Fruit fly (Drosophila melanogaster): Measurements from ENCODE around the gene CG17841.

DNA sequence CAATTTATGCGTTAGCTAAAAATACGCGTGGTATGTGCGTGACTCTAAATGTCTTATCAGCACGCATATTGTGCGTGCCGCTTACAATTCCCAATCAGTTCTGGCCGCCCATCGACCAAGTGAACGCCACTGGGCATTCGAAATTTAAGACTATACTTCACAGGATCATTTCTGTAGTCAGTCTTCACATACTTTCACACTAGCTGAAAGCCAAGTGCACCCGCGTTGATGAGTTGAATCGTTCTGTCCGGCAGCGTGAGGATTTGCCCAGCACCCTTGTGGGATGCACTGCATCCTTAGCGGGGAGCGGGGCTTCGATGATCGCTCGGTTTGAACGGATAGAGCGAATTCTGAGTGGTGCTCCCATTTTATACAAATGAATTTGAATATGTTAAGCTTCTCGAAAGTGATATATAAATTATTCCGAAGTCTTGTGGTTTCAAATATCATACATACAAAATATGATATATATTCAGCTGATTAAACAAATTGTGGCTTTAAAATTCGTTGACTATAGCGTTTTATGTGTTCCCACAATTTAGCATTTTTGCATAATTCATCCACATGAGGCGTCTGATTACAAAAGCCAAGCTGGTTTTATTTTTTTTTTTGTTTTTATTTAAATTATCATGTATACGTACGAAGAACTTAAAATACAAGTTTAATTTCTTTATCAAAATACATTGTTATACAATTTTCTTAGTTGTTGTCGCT, 19.7 kb upstream of the CG17841 start:
- TF ChIP-seq CTCF (optimal IDR thresholded peaks at IDR 0.05) (no peak), CG8478 (optimal IDR thresholded peaks at IDR 0.05) (no peak)

All from S2 (cell line).